Worm (Caenorhabditis elegans): ENCODE results near the gene ZK1307.7.

The ZK1307.7 gene

ce11 chrII:9605954-9606353 is 30.4 kb upstream of the ZK1307.7 start:
- TF ChIP-seq ceh-22 (tag; optimal IDR thresholded peaks at IDR 0.05) = no peak
- no peak for TF ChIP-seq odd-2 (tag; optimal IDR thresholded peaks at IDR 0.05)
- TF ChIP-seq lin-11 (tag; optimal IDR thresholded peaks at IDR 0.05) = no peak
- no peak for TF ChIP-seq Y22D7AL.16 (tag; optimal IDR thresholded peaks at IDR 0.05)
- TF ChIP-seq F13H6.1 (tag; optimal IDR thresholded peaks at IDR 0.05) = no peak

- TF ChIP-seq unc-86 (tag; optimal IDR thresholded peaks at IDR 0.05) (no peak), elt-2 (tag; optimal IDR thresholded peaks at IDR 0.05) (no peak), pha-2 (tag; optimal IDR thresholded peaks at IDR 0.05) (no peak), ceh-30 (tag; optimal IDR thresholded peaks at IDR 0.05) (no peak), ztf-16 (tag; optimal IDR thresholded peaks at IDR 0.05) (no peak), zip-5 (tag; optimal IDR thresholded peaks at IDR 0.05) (no peak), K02D7.2 (tag; optimal IDR thresholded peaks at IDR 0.05) (no peak), pros-1 (tag; optimal IDR thresholded peaks at IDR 0.05) (no peak), T23F11.4 (GFP tag; optimal IDR thresholded peaks at IDR 0.05) (no peak), ceh-14 (tag; optimal IDR thresholded peaks at IDR 0.05) (no peak), sdc-2 (tag; optimal IDR thresholded peaks at IDR 0.05) (no peak), ceh-45 (GFP tag; IDR thresholded peaks at IDR 0.05) (no peak), pag-3 (tag; optimal IDR thresholded peaks at IDR 0.05; ENCODE audit: borderline replicate concordance) (no peak), ceh-9 (tag; optimal IDR thresholded peaks at IDR 0.05) (no peak), eyg-1 (tag; optimal IDR thresholded peaks at IDR 0.05) (no peak), lim-6 (tag; optimal IDR thresholded peaks at IDR 0.05) (no peak), F13H6.1 (tag; optimal IDR thresholded peaks at IDR 0.05) (no peak), Y22D7AL.16 (tag; optimal IDR thresholded peaks at IDR 0.05) (no peak)
These were observed 29.8 kb upstream of the ZK1307.7 start for ce11 chrII:9606485-9607036.

- TF ChIP-seq ceh-48 (tag; optimal IDR thresholded peaks at IDR 0.05) (no peak), fkh-10 (GFP tag; optimal IDR thresholded peaks at IDR 0.05) (no peak), che-1 (tag; optimal IDR thresholded peaks at IDR 0.05) (no peak), unc-3 (GFP tag; conservative IDR thresholded peaks at IDR 0.05) (no peak), unc-3 (tag; optimal IDR thresholded peaks at IDR 0.05) (no peak), sox-2 (GFP tag; IDR thresholded peaks at IDR 0.05) (no peak), ets-4 (tag; optimal IDR thresholded peaks at IDR 0.05) (no peak), ceh-14 (tag; optimal IDR thresholded peaks at IDR 0.05) (no peak), pros-1 (tag; optimal IDR thresholded peaks at IDR 0.05) (no peak), F13H6.1 (tag; optimal IDR thresholded peaks at IDR 0.05) (no peak), zip-5 (tag; optimal IDR thresholded peaks at IDR 0.05) (no peak), sox-4 (tag; optimal IDR thresholded peaks at IDR 0.05) (no peak), syd-9 (tag; optimal IDR thresholded peaks at IDR 0.05) (no peak), sdc-2 (tag; optimal IDR thresholded peaks at IDR 0.05) (no peak), T23F11.4 (GFP tag; optimal IDR thresholded peaks at IDR 0.05) (no peak), madf-2 (tag; optimal IDR thresholded peaks at IDR 0.05) (no peak), C38D4.7 (GFP tag; optimal IDR thresholded peaks at IDR 0.05) (no peak), ceh-30 (tag; optimal IDR thresholded peaks at IDR 0.05) (no peak), eyg-1 (tag; optimal IDR thresholded peaks at IDR 0.05) (no peak), pha-4 (tag; optimal IDR thresholded peaks at IDR 0.05) (no peak)
These were observed 29.3 kb upstream of the ZK1307.7 start for ce11 chrII:9607137-9607536.

ce11 chrII:9609296-9609695 is 27.1 kb upstream of the ZK1307.7 start, which contains the start of gene pap-2:
Gene pap-2, minus strand, starts transcription at chrII:9609396.
- TF ChIP-seq pax-1 (tag; optimal IDR thresholded peaks at IDR 0.05) (no peak), elt-4 (tag; optimal IDR thresholded peaks at IDR 0.05) (no peak), pqm-1 (tag; optimal IDR thresholded peaks at IDR 0.05) (no peak)
